Fruit fly (Drosophila melanogaster) whole organism, adult: ENCODE data around the gene Hmu.

ENCODE experiments used
- CG11617 ChIP-seq: fragments of 200-800 bp; sonication (Bioruptor generic); optimal IDR thresholded peaks from 2 replicates; lab custom pipeline; 2017; ENCODE audit warnings: mild to moderate bottlenecking, missing biosample characterization, missing genetic modification reagents, missing genetic modification characterization
- CG12768 ChIP-seq: fragments of 200-800 bp; sonication (Bioruptor generic); optimal IDR thresholded peaks from 2 replicates; lab custom pipeline; 2017; ENCODE audit warnings: missing biosample characterization, missing genetic modification characterization, mild to moderate bottlenecking, moderate library complexity, missing genetic modification reagents
- CG14711 ChIP-seq: fragments of 200-800 bp; sonication (Bioruptor generic); optimal IDR thresholded peaks from 2 replicates; lab custom pipeline; 2018; ENCODE audit warnings: missing biosample characterization, mild to moderate bottlenecking, missing genetic modification characterization, moderate library complexity
- CG1620 ChIP-seq: fragments of 200-800 bp; sonication (Bioruptor generic); optimal IDR thresholded peaks from 2 replicates; lab custom pipeline; 2016; ENCODE audit warnings: missing biosample characterization, missing genetic modification characterization
- CG5204 ChIP-seq: fragments of 200-800 bp; sonication (Bioruptor generic); optimal IDR thresholded peaks from 2 replicates; lab custom pipeline; 2016; ENCODE audit warnings: missing biosample characterization, missing genetic modification characterization
- CG7045 ChIP-seq: fragments of 200-800 bp; sonication (Bioruptor generic); optimal IDR thresholded peaks from 2 replicates; lab custom pipeline; 2017; ENCODE audit warnings: missing biosample characterization, mild to moderate bottlenecking, missing genetic modification characterization
- CG7101 ChIP-seq: fragments of 200-800 bp; sonication (Bioruptor generic); optimal IDR thresholded peaks from 2 replicates; lab custom pipeline; 2018; ENCODE audit warnings: missing biosample characterization, mild to moderate bottlenecking, missing genetic modification characterization, moderate library complexity
- Clk ChIP-seq: fragments of 200-800 bp; sonication (Bioruptor generic); optimal IDR thresholded peaks from 2 replicates; lab custom pipeline; 2017; ENCODE audit warnings: missing biosample characterization, missing genetic modification characterization
- Crg-1 ChIP-seq: fragments of 200-800 bp; sonication (Bioruptor generic); optimal IDR thresholded peaks from 2 replicates; lab custom pipeline; 2016; ENCODE audit warnings: missing biosample characterization, missing genetic modification characterization
- Hr96 ChIP-seq: fragments of 200-800 bp; sonication (Bioruptor generic); optimal IDR thresholded peaks from 2 replicates; lab custom pipeline; 2016; ENCODE audit warnings: missing biosample characterization, missing genetic modification characterization
- Mnt ChIP-seq: fragments of 200-800 bp; sonication (Bioruptor generic); optimal IDR thresholded peaks from 2 replicates; lab custom pipeline; 2016; ENCODE audit warnings: missing biosample characterization, mild to moderate bottlenecking, missing genetic modification characterization
- bab1 ChIP-seq: fragments of 200-800 bp; sonication (Bioruptor generic); optimal IDR thresholded peaks from 3 replicates; lab custom pipeline; 2019; ENCODE audit warnings: missing biosample characterization, mild to moderate bottlenecking, missing genetic modification characterization, moderate library complexity
- cic ChIP-seq: fragments of 200-800 bp; sonication (Bioruptor generic); optimal IDR thresholded peaks from 2 replicates; lab custom pipeline; 2017; ENCODE audit warnings: missing biosample characterization, mild to moderate bottlenecking, missing genetic modification characterization, moderate library complexity
- cnc ChIP-seq, 2 experiments: fragments of >200 bp; optimal IDR thresholded peaks; 2 replicates each; lab custom pipeline; 2017
- kay ChIP-seq: fragments of 200-800 bp; sonication (Bioruptor generic); peaks from one replicate; lab custom pipeline; 2016; ENCODE audit warnings: missing biosample characterization, missing genetic modification characterization, borderline replicate concordance
- ovo ChIP-seq: fragments of 200-800 bp; sonication (Bioruptor generic); optimal IDR thresholded peaks from 2 replicates; lab custom pipeline; 2016; ENCODE audit warnings: missing biosample characterization, missing genetic modification characterization
- pad ChIP-seq: fragments of 200-800 bp; sonication (Bioruptor generic); optimal IDR thresholded peaks from 3 replicates; lab custom pipeline; 2017; ENCODE audit warnings: missing biosample characterization, missing genetic modification characterization, mild to moderate bottlenecking, moderate library complexity, missing genetic modification reagents
- tj ChIP-seq: fragments of 200-800 bp; sonication (Bioruptor generic); optimal IDR thresholded peaks from 3 replicates; lab custom pipeline; 2017; ENCODE audit warnings: missing biosample characterization, mild to moderate bottlenecking, missing genetic modification characterization, moderate library complexity
- toe ChIP-seq: fragments of 200-800 bp; sonication (Bioruptor generic); optimal IDR thresholded peaks from 2 replicates; lab custom pipeline; 2016; ENCODE audit warnings: missing biosample characterization, missing genetic modification characterization

Gene Hmu

dm6 chr3R:27330782-27331181 is 42.2 kb downstream of the Hmu start, which contains the start of gene CG3330:
TSS of gene CG3330 (minus strand) at chr3R:27330882.
- TF ChIP-seq Crg-1 (GFP tag; lab: Kevin White, UChicago): no peak
- TF ChIP-seq Clk (GFP tag; lab: Kevin White, UChicago): no peak
- TF ChIP-seq CG5204 (GFP tag; lab: Kevin White, UChicago): no peak
- no peak for TF ChIP-seq cnc (optimal IDR thresholded peaks at IDR 0.05; lab: Kevin White, UChicago)
- TF ChIP-seq CG12768 (GFP tag; lab: Kevin White, UChicago): no peak
- TF ChIP-seq CG14711: no peak
- TF ChIP-seq tj (GFP tag; lab: Kevin White, UChicago): no peak
- TF ChIP-seq toe (GFP tag; lab: Kevin White, UChicago): no peak
- no peak for TF ChIP-seq kay (GFP tag; lab: Kevin White, UChicago)
- TF ChIP-seq CG7101 (tag; lab: Kevin White, UChicago): no peak
- no peak for TF ChIP-seq cic

dm6 chr3R:27340322-27340721 is 51.8 kb downstream of the Hmu start, which contains the start of gene CG42534:
TSS of gene CG42534 (plus strand) at chr3R:27340622.
- TF ChIP-seq CG7101 (tag; lab: Kevin White, UChicago): no peak
- no peak for TF ChIP-seq CG11617 (GFP tag; lab: Kevin White, UChicago)
- no peak for TF ChIP-seq Hr96
- no peak for TF ChIP-seq Mnt (GFP tag; lab: Kevin White, UChicago)
- no peak for TF ChIP-seq CG7045 (GFP tag; lab: Kevin White, UChicago)
- TF ChIP-seq ovo: no peak
- TF ChIP-seq tj (GFP tag; lab: Kevin White, UChicago): no peak
- TF ChIP-seq bab1 (GFP tag; lab: Kevin White, UChicago): no peak
- no peak for TF ChIP-seq cnc (optimal IDR thresholded peaks at IDR 0.05; lab: Kevin White, UChicago)
- no peak for TF ChIP-seq CG1620 (GFP tag; lab: Kevin White, UChicago)
- no peak for TF ChIP-seq Clk (GFP tag; lab: Kevin White, UChicago)
- TF ChIP-seq toe (GFP tag; lab: Kevin White, UChicago): no peak
- no peak for TF ChIP-seq CG14711
- no peak for TF ChIP-seq CG5204 (GFP tag; lab: Kevin White, UChicago)
- no peak for TF ChIP-seq pad
- TF ChIP-seq cic: no peak
- TF ChIP-seq Crg-1 (GFP tag; lab: Kevin White, UChicago): no peak
- TF ChIP-seq kay (GFP tag; lab: Kevin White, UChicago): no peak
